Worm (Caenorhabditis elegans) whole organism, early embryonic: Measurements from ENCODE around the gene xdh-1.

Experiments
- aly-1 ChIP-seq: sonication (generic microtip); optimal IDR thresholded peaks from 2 replicates; lab custom pipeline; 2016; ENCODE audit warnings: missing genetic modification characterization, missing compliant biosample characterization
- ama-1 ChIP-seq: fragments of 150-350 bp; optimal IDR thresholded peaks from 2 replicates; lab custom pipeline; 2014
- ceh-13 ChIP-seq: fragments of 200-800 bp; sonication (Bioruptor generic); optimal IDR thresholded peaks from 2 replicates; lab custom pipeline; 2018; ENCODE audit warnings: mild to moderate bottlenecking, missing genetic modification characterization, missing compliant biosample characterization
- flt-1 ChIP-seq: fragments of 200-800 bp; sonication (Bioruptor generic); IDR thresholded peaks from 2 replicates; pipeline ENCODE4 v1.3.6; 2022; ENCODE audit warnings: missing genetic modification characterization, missing compliant biosample characterization
- tbx-11 ChIP-seq: fragments of 200-800 bp; sonication (Bioruptor generic); IDR thresholded peaks from 2 replicates; pipeline ENCODE4 v1.3.6; 2022; ENCODE audit warnings: missing genetic modification characterization, missing compliant biosample characterization
- tra-4 ChIP-seq: sonication (generic microtip); optimal IDR thresholded peaks from 2 replicates; lab custom pipeline; 2017; ENCODE audit warnings: missing genetic modification characterization, missing compliant biosample characterization

DNA sequence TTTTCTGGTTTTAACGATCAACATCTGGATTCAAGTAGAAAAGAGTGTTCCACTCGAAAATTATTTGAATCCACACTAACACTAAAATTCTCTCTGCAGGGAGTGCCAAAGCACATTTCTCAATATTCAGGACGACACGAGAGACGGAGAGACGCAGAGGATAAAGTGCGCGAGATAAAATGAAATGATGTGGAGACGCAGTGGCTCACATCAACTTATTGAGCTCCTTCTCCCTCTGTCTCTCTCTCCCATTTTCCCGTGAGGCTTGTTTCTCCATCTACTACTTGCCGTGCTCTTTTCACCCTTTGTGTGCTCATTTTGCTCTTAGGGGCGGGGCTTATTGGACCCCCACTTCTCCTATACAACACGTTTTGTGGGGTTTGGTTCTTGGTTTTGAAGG lies 56.6 kb downstream of the xdh-1 start:
- no peak for TF ChIP-seq tra-4
- TF ChIP-seq aly-1 (tag; lab: Kevin White, UChicago) = no peak
- no peak for TF ChIP-seq ceh-13 (GFP tag; lab: Kevin White, UChicago)
- no peak for TF ChIP-seq flt-1 (GFP tag; lab: Robert Waterston, UW)
- TF ChIP-seq ama-1 = no peak
- no peak for TF ChIP-seq tbx-11 (GFP tag; lab: Robert Waterston, UW)
